Worm (Caenorhabditis elegans) whole organism, L3 larva: Measurements from ENCODE around the gene cest-7.

Source experiments
- R02D3.7 ChIP-seq: fragments of 150-350 bp; optimal IDR thresholded peaks from 2 replicates; lab custom pipeline; 2014; ENCODE audit warnings: missing biosample characterization, missing genetic modification characterization
- ZK546.5 ChIP-seq: sonication (generic microtip); optimal IDR thresholded peaks from 2 replicates; lab custom pipeline; 2017; ENCODE audit warnings: missing biosample characterization, missing genetic modification characterization
- aly-2 ChIP-seq: fragments of 150-350 bp; optimal IDR thresholded peaks from 2 replicates; lab custom pipeline; 2014; ENCODE audit warnings: missing biosample characterization, missing genetic modification characterization
- ceh-28 ChIP-seq: fragments of 150-350 bp; optimal IDR thresholded peaks from 2 replicates; lab custom pipeline; 2014; ENCODE audit warnings: missing biosample characterization, missing genetic modification reagents, missing genetic modification characterization
- ceh-9 ChIP-seq: sonication (generic microtip); optimal IDR thresholded peaks from 2 replicates; lab custom pipeline; 2018; ENCODE audit warnings: missing biosample characterization, missing genetic modification characterization
- egl-5 ChIP-seq: fragments of 150-350 bp; optimal IDR thresholded peaks from 2 replicates; lab custom pipeline; 2017; ENCODE audit warnings: missing biosample characterization, missing genetic modification reagents, missing genetic modification characterization, inconsistent platforms
- elt-1 ChIP-seq: fragments of 150-350 bp; optimal IDR thresholded peaks from 2 replicates; lab custom pipeline; 2014; ENCODE audit warnings: missing biosample characterization, missing genetic modification characterization
- elt-2 ChIP-seq: sonication (generic microtip); optimal IDR thresholded peaks from 2 replicates; lab custom pipeline; 2016; ENCODE audit warnings: missing genetic modification reagents, mild to moderate bottlenecking, missing genetic modification characterization, missing compliant biosample characterization
- fkh-10 ChIP-seq: sonication (generic microtip); optimal IDR thresholded peaks from 2 replicates; lab custom pipeline; 2017; ENCODE audit warnings: missing biosample characterization, missing genetic modification reagents, missing genetic modification characterization
- fkh-2 ChIP-seq: fragments of 150-350 bp; optimal IDR thresholded peaks from 2 replicates; lab custom pipeline; 2014; ENCODE audit warnings: missing biosample characterization, missing genetic modification reagents, missing genetic modification characterization
- fos-1 ChIP-seq: fragments of 150-350 bp; optimal IDR thresholded peaks from 2 replicates; lab custom pipeline; 2014; ENCODE audit warnings: missing biosample characterization, missing genetic modification characterization
- hmg-11 ChIP-seq: sonication (generic microtip); optimal IDR thresholded peaks from 2 replicates; lab custom pipeline; 2016; ENCODE audit warnings: missing genetic modification characterization, missing compliant biosample characterization
- jun-1 ChIP-seq: fragments of 150-350 bp; optimal IDR thresholded peaks from 2 replicates; lab custom pipeline; 2014; ENCODE audit warnings: missing biosample characterization, missing genetic modification reagents, missing genetic modification characterization
- lin-15B ChIP-seq: fragments of 150-350 bp; optimal IDR thresholded peaks from 2 replicates; lab custom pipeline; 2014; ENCODE audit warnings: missing biosample characterization, missing genetic modification characterization
- lin-39 ChIP-seq: fragments of 150-350 bp; optimal IDR thresholded peaks from 2 replicates; lab custom pipeline; 2018; ENCODE audit warnings: missing biosample characterization, missing genetic modification reagents, missing genetic modification characterization
- lsy-12 ChIP-seq: sonication (generic microtip); optimal IDR thresholded peaks from 2 replicates; lab custom pipeline; 2016; ENCODE audit warnings: mild to moderate bottlenecking, missing genetic modification characterization, missing compliant biosample characterization
- mml-1 ChIP-seq: fragments of 150-350 bp; sonication (generic microtip); optimal IDR thresholded peaks from 3 replicates; lab custom pipeline; 2014; ENCODE audit warnings: missing biosample characterization, missing genetic modification characterization
- nfya-1 ChIP-seq: sonication (generic microtip); optimal IDR thresholded peaks from 2 replicates; lab custom pipeline; 2017; ENCODE audit warnings: missing genetic modification characterization, mild to moderate bottlenecking, missing compliant biosample characterization, antibody characterized with exemption, moderate library complexity; ENCODE audit not compliant: insufficient read depth
- nhr-11 ChIP-seq: fragments of 150-350 bp; optimal IDR thresholded peaks from 2 replicates; lab custom pipeline; 2014; ENCODE audit warnings: missing biosample characterization, missing genetic modification characterization
- nhr-12 ChIP-seq: fragments of 150-350 bp; optimal IDR thresholded peaks from 2 replicates; lab custom pipeline; 2014; ENCODE audit warnings: missing biosample characterization, missing genetic modification characterization
- nhr-23 ChIP-seq: fragments of 150-350 bp; optimal IDR thresholded peaks from 2 replicates; lab custom pipeline; 2014; ENCODE audit warnings: missing biosample characterization, missing genetic modification reagents, missing genetic modification characterization
- nhr-237 ChIP-seq: fragments of 150-350 bp; optimal IDR thresholded peaks from 2 replicates; lab custom pipeline; 2014; ENCODE audit warnings: missing biosample characterization, missing genetic modification characterization
- nhr-28 ChIP-seq: fragments of 150-350 bp; optimal IDR thresholded peaks from 2 replicates; lab custom pipeline; 2014; ENCODE audit warnings: missing biosample characterization, missing genetic modification characterization
- nhr-43 ChIP-seq: sonication (generic microtip); optimal IDR thresholded peaks from 2 replicates; lab custom pipeline; 2016; ENCODE audit warnings: mild to moderate bottlenecking, missing genetic modification characterization, missing compliant biosample characterization; ENCODE audit not compliant: poor library complexity, severe bottlenecking
- nhr-67 ChIP-seq: fragments of 150-350 bp; optimal IDR thresholded peaks from 2 replicates; lab custom pipeline; 2014; ENCODE audit warnings: missing biosample characterization, missing genetic modification characterization
- nhr-76 ChIP-seq: fragments of 150-350 bp; sonication (generic microtip); optimal IDR thresholded peaks from 5 replicates; lab custom pipeline; 2014; ENCODE audit warnings: missing biosample characterization, missing genetic modification characterization
- nhr-77 ChIP-seq: fragments of 150-350 bp; optimal IDR thresholded peaks from 2 replicates; lab custom pipeline; 2014; ENCODE audit warnings: missing biosample characterization, missing genetic modification characterization
- pha-4 ChIP-seq: fragments of 150-350 bp; optimal IDR thresholded peaks from 2 replicates; lab custom pipeline; 2014; ENCODE audit warnings: missing biosample characterization, missing genetic modification reagents, missing genetic modification characterization
- pqm-1 ChIP-seq: fragments of 150-350 bp; optimal IDR thresholded peaks from 2 replicates; lab custom pipeline; 2017; ENCODE audit warnings: missing biosample characterization, missing genetic modification characterization, inconsistent platforms
- skn-1 ChIP-seq: fragments of 150-350 bp; optimal IDR thresholded peaks from 2 replicates; lab custom pipeline; 2014; ENCODE audit warnings: missing biosample characterization, missing genetic modification characterization
- tbx-2 ChIP-seq: sonication (generic microtip); optimal IDR thresholded peaks from 2 replicates; lab custom pipeline; 2016; ENCODE audit warnings: mild to moderate bottlenecking, missing genetic modification characterization, missing compliant biosample characterization
- unc-39 ChIP-seq: sonication (generic microtip); optimal IDR thresholded peaks from 4 replicates; lab custom pipeline; 2017; ENCODE audit warnings: missing biosample characterization, missing genetic modification characterization
- unc-62 ChIP-seq: fragments of 150-350 bp; sonication (generic microtip); optimal IDR thresholded peaks from 4 replicates; lab custom pipeline; 2014; ENCODE audit warnings: missing biosample characterization, missing genetic modification reagents, missing genetic modification characterization
- zag-1 ChIP-seq: fragments of 150-350 bp; optimal IDR thresholded peaks from 2 replicates; lab custom pipeline; 2014; ENCODE audit warnings: missing biosample characterization, missing genetic modification characterization
- ztf-11 ChIP-seq: fragments of 150-350 bp; optimal IDR thresholded peaks from 2 replicates; lab custom pipeline; 2014; ENCODE audit warnings: missing biosample characterization, missing genetic modification characterization
- ztf-4 ChIP-seq: fragments of 150-350 bp; optimal IDR thresholded peaks from 2 replicates; lab custom pipeline; 2014; ENCODE audit warnings: missing biosample characterization, missing genetic modification characterization

Gene cest-7

ce11 chrX:12219477-12219876 is 10.3 kb upstream of the cest-7 start, which contains the start of gene cest-8:
Gene cest-8, plus strand, starts transcription at chrX:12219660.
- TF ChIP-seq nhr-11 (tag; lab: Kevin White, UChicago) (no peak), elt-1 (no peak), fkh-10 (GFP tag; lab: Kevin White, UChicago) (no peak), pha-4 (peak; percentile 4), fkh-2 (tag; lab: Kevin White, UChicago) (no peak), nhr-67 (no peak), skn-1 (peak; percentile 53)

- TF ChIP-seq ZK546.5 (no peak), fos-1 (tag; lab: Kevin White, UChicago) (no peak), hmg-11 (tag; lab: Kevin White, UChicago) (no peak), mml-1 (no peak), ztf-4 (tag; lab: Kevin White, UChicago) (no peak), lsy-12 (tag; lab: Kevin White, UChicago) (no peak), fkh-2 (tag; lab: Kevin White, UChicago) (no peak), jun-1 (tag; lab: Kevin White, UChicago) (no peak), R02D3.7 (tag; lab: Kevin White, UChicago) (no peak), nhr-28 (tag; lab: Kevin White, UChicago) (no peak), aly-2 (tag; lab: Kevin White, UChicago) (no peak), unc-39 (tag; lab: Kevin White, UChicago) (no peak), ceh-28 (tag; lab: Kevin White, UChicago) (no peak), nhr-67 (no peak), unc-62 (GFP tag; lab: Kevin White, UChicago) (no peak), lin-39 (tag; lab: Kevin White, UChicago) (no peak), skn-1 (no peak), nhr-43 (tag; lab: Kevin White, UChicago) (no peak)
These were observed 7.9 kb upstream of the cest-7 start, which contains the start of gene cest-9.2 for ce11 chrX:12221817-12222216. Gene cest-9.2, plus strand, starts transcription at chrX:12222117.

ce11 chrX:12222723-12223122 is 7.0 kb upstream of the cest-7 start:
- TF ChIP-seq ztf-4 (tag; lab: Kevin White, UChicago) (no peak), pqm-1 (tag; lab: Kevin White, UChicago) (peak; percentile 19), nhr-77 (tag; lab: Kevin White, UChicago) (no peak), nhr-237 (tag; lab: Kevin White, UChicago) (no peak), elt-2 (peak; percentile 55), pha-4 (peak; percentile 29)

ce11 chrX:12225970-12226369 is 3.8 kb upstream of the cest-7 start, which contains the start of gene cest-9.1:
Gene cest-9.1, plus strand, starts transcription at chrX:12226182.
- no peak for TF ChIP-seq nhr-77 (tag; lab: Kevin White, UChicago)
- peak; percentile 57 for TF ChIP-seq elt-2
- TF ChIP-seq tbx-2 (tag; lab: Kevin White, UChicago): no peak
- no peak for TF ChIP-seq ceh-9 (tag; lab: Kevin White, UChicago)
- TF ChIP-seq pha-4: peak; percentile 81
- no peak for TF ChIP-seq R02D3.7 (tag; lab: Kevin White, UChicago)
- TF ChIP-seq nhr-76 (tag; lab: Kevin White, UChicago): no peak
- TF ChIP-seq egl-5 (tag; lab: Kevin White, UChicago): no peak
- TF ChIP-seq nfya-1 (tag; lab: Kevin White, UChicago): no peak
- no peak for TF ChIP-seq nhr-67

- no peak for TF ChIP-seq nhr-23 (tag; lab: Kevin White, UChicago)
- no peak for TF ChIP-seq egl-5 (tag; lab: Kevin White, UChicago)
- TF ChIP-seq nfya-1 (tag; lab: Kevin White, UChicago): no peak
- no peak for TF ChIP-seq nhr-12
- no peak for TF ChIP-seq zag-1
- no peak for TF ChIP-seq lsy-12 (tag; lab: Kevin White, UChicago)
- TF ChIP-seq aly-2 (tag; lab: Kevin White, UChicago): no peak
- TF ChIP-seq ceh-28 (tag; lab: Kevin White, UChicago): no peak
- TF ChIP-seq fkh-2 (tag; lab: Kevin White, UChicago): no peak
- TF ChIP-seq lin-15B (tag; lab: Kevin White, UChicago): no peak
- TF ChIP-seq nhr-76 (tag; lab: Kevin White, UChicago): no peak
- no peak for TF ChIP-seq fos-1 (tag; lab: Kevin White, UChicago)
- TF ChIP-seq elt-1: no peak
- no peak for TF ChIP-seq nhr-67
- TF ChIP-seq ZK546.5: no peak
- no peak for TF ChIP-seq ztf-11 (tag; lab: Kevin White, UChicago)
- TF ChIP-seq, all 47 proteins: peak for 0
These were observed 2.6 kb upstream of the cest-7 start for ce11 chrX:12227130-12227529.
